Worm (Caenorhabditis elegans): ENCODE data around the gene ZK455.5.

ce11 chrX:11328710-11329109, 2.0 kb upstream of the ZK455.5 start:
- no peak for TF ChIP-seq pha-4 (tag; optimal IDR thresholded peaks at IDR 0.05)
- no peak for TF ChIP-seq F13H6.1 (tag; optimal IDR thresholded peaks at IDR 0.05)

Data from whole organism, late embryonic.